Worm (Caenorhabditis elegans) whole organism, late embryonic: ENCODE results near the gene VM106R.1.
A peak's percentile ranks its signal among the peaks of the same experiment; 100 is the strongest.

ENCODE experiments used
- C38D4.7 ChIP-seq: fragments of 200-800 bp; sonication (Bioruptor generic); optimal IDR thresholded peaks from 2 replicates; lab custom pipeline; 2018; ENCODE audit warnings: mild to moderate bottlenecking, missing genetic modification characterization, moderate library complexity, missing compliant biosample characterization
- F13H6.1 ChIP-seq: sonication (generic microtip); optimal IDR thresholded peaks from 2 replicates; lab custom pipeline; 2016; ENCODE audit warnings: missing genetic modification characterization, missing compliant biosample characterization
- T23F11.4 ChIP-seq: fragments of 200-800 bp; sonication (Bioruptor generic); optimal IDR thresholded peaks from 2 replicates; lab custom pipeline; 2018; ENCODE audit warnings: mild to moderate bottlenecking, missing genetic modification characterization, missing compliant biosample characterization
- ceh-2 ChIP-seq: sonication (generic microtip); optimal IDR thresholded peaks from 2 replicates; lab custom pipeline; 2016; ENCODE audit warnings: missing genotype, missing genetic modification characterization, missing compliant biosample characterization
- ceh-34 ChIP-seq: sonication (generic microtip); optimal IDR thresholded peaks from 2 replicates; lab custom pipeline; 2016; ENCODE audit warnings: mild to moderate bottlenecking, missing genetic modification characterization, missing compliant biosample characterization
- ceh-6 ChIP-seq: fragments of 200-800 bp; sonication (Bioruptor generic); optimal IDR thresholded peaks from 2 replicates; lab custom pipeline; 2018; ENCODE audit warnings: mild to moderate bottlenecking, missing genetic modification characterization, missing compliant biosample characterization
- ceh-9 ChIP-seq: sonication (generic microtip); optimal IDR thresholded peaks from 2 replicates; lab custom pipeline; 2016; ENCODE audit warnings: mild to moderate bottlenecking, missing genetic modification characterization, inconsistent platforms, missing compliant biosample characterization
- che-1 ChIP-seq: sonication (generic microtip); optimal IDR thresholded peaks from 2 replicates; lab custom pipeline; 2016; ENCODE audit warnings: mild to moderate bottlenecking, missing genetic modification characterization, missing compliant biosample characterization
- dmd-4 ChIP-seq: sonication (generic microtip); optimal IDR thresholded peaks from 2 replicates; lab custom pipeline; 2016; ENCODE audit warnings: borderline replicate concordance, missing genetic modification characterization, missing compliant biosample characterization
- elt-2 ChIP-seq: sonication (generic microtip); optimal IDR thresholded peaks from 2 replicates; lab custom pipeline; 2016; ENCODE audit warnings: missing genetic modification reagents, missing genetic modification characterization, missing compliant biosample characterization
- eyg-1 ChIP-seq: sonication (generic microtip); optimal IDR thresholded peaks from 2 replicates; lab custom pipeline; 2016; ENCODE audit warnings: missing genotype, missing genetic modification characterization, missing compliant biosample characterization
- fkh-10 ChIP-seq: fragments of 150-350 bp; optimal IDR thresholded peaks from 2 replicates; lab custom pipeline; 2014; ENCODE audit warnings: missing biosample characterization, missing genetic modification reagents, missing genetic modification characterization
- fkh-6 ChIP-seq: sonication (generic microtip); optimal IDR thresholded peaks from 2 replicates; lab custom pipeline; 2016; ENCODE audit warnings: missing genetic modification characterization, missing compliant biosample characterization
- gmeb-2 ChIP-seq: sonication (generic microtip); optimal IDR thresholded peaks from 2 replicates; lab custom pipeline; 2016; ENCODE audit warnings: missing genetic modification characterization, inconsistent platforms, missing compliant biosample characterization
- hlh-13 ChIP-seq: fragments of 200-800 bp; sonication (Bioruptor generic); optimal IDR thresholded peaks from 2 replicates; lab custom pipeline; 2018; ENCODE audit warnings: mild to moderate bottlenecking, missing genetic modification characterization, missing compliant biosample characterization
- hlh-30 ChIP-seq: sonication (generic microtip); optimal IDR thresholded peaks from 2 replicates; lab custom pipeline; 2017; ENCODE audit warnings: antibody characterized with exemption, missing genetic modification characterization, missing compliant biosample characterization; ENCODE audit not compliant: insufficient read depth
- hlh-8 ChIP-seq: sonication (generic microtip); optimal IDR thresholded peaks from 2 replicates; lab custom pipeline; 2016; ENCODE audit warnings: missing genotype, missing genetic modification characterization, missing compliant biosample characterization
- lim-6 ChIP-seq: sonication (generic microtip); optimal IDR thresholded peaks from 2 replicates; lab custom pipeline; 2016; ENCODE audit warnings: missing genetic modification characterization, missing compliant biosample characterization
- madf-2 ChIP-seq: sonication (generic microtip); optimal IDR thresholded peaks from 2 replicates; lab custom pipeline; 2017; ENCODE audit warnings: missing genetic modification characterization, missing compliant biosample characterization
- nfya-1 ChIP-seq: sonication (generic microtip); optimal IDR thresholded peaks from 2 replicates; lab custom pipeline; 2017; ENCODE audit warnings: missing genetic modification characterization, mild to moderate bottlenecking, missing compliant biosample characterization, antibody characterized with exemption, moderate library complexity
- nhr-232 ChIP-seq: sonication (generic microtip); optimal IDR thresholded peaks from 2 replicates; lab custom pipeline; 2016; ENCODE audit warnings: missing genetic modification characterization, missing compliant biosample characterization
- npax-4 ChIP-seq: sonication (generic microtip); optimal IDR thresholded peaks from 2 replicates; lab custom pipeline; 2016; ENCODE audit warnings: missing genetic modification characterization, missing compliant biosample characterization
- rnt-1 ChIP-seq: sonication (generic microtip); optimal IDR thresholded peaks from 2 replicates; lab custom pipeline; 2016; ENCODE audit warnings: missing genetic modification characterization, missing compliant biosample characterization
- sox-4 ChIP-seq: sonication (generic microtip); optimal IDR thresholded peaks from 2 replicates; lab custom pipeline; 2017; ENCODE audit warnings: mild to moderate bottlenecking, missing genetic modification characterization, inconsistent platforms, missing compliant biosample characterization
- syd-9 ChIP-seq: sonication (generic microtip); optimal IDR thresholded peaks from 2 replicates; lab custom pipeline; 2016; ENCODE audit warnings: mild to moderate bottlenecking, missing genetic modification characterization, moderate library complexity, missing compliant biosample characterization
- tbx-2 ChIP-seq: sonication (generic microtip); optimal IDR thresholded peaks from 2 replicates; lab custom pipeline; 2016; ENCODE audit warnings: missing genetic modification characterization, missing compliant biosample characterization
- tbx-7 ChIP-seq: sonication (generic microtip); optimal IDR thresholded peaks from 2 replicates; lab custom pipeline; 2016; ENCODE audit warnings: missing genotype, missing genetic modification characterization, missing compliant biosample characterization
- ttx-3 ChIP-seq: sonication (generic microtip); optimal IDR thresholded peaks from 2 replicates; lab custom pipeline; 2016; ENCODE audit warnings: missing genetic modification reagents, missing genetic modification characterization, missing compliant biosample characterization
- unc-55 ChIP-seq: sonication (generic microtip); optimal IDR thresholded peaks from 2 replicates; lab custom pipeline; 2017; ENCODE audit warnings: missing biosample characterization, missing genetic modification reagents, missing genetic modification characterization
- unc-86 ChIP-seq: sonication (generic microtip); optimal IDR thresholded peaks from 2 replicates; lab custom pipeline; 2016; ENCODE audit warnings: missing genetic modification characterization, missing compliant biosample characterization
- zip-5 ChIP-seq: sonication (generic microtip); optimal IDR thresholded peaks from 2 replicates; lab custom pipeline; 2016; ENCODE audit warnings: missing genetic modification characterization, missing compliant biosample characterization

Gene VM106R.1

DNA sequence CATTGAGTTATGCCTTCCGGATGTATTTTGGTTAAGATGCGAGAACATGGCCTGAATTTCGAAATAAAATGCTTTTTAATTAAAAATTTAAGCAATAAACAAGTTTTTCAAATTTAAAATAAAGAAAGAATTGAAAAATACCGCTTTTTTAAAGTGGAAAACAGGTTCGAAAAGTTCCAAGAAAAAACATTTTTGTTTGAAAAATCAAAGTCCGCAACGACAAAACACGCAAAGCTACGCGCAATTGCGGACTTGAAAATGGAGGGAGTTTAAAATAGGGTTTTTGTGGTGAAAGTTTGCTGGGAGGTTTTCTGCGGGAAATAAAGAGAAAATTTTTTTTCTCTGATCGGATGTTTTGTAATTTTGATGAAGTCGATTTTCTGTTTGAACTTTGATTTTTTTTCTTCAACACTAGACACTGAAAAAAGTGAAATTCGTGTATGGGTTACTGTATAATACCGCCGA, 30.5 kb downstream of the VM106R.1 start, which contains the start of gene npp-19 (continued):
- TF ChIP-seq fkh-6 (no peak), zip-5 (tag; lab: Kevin White, UChicago) (no peak), F13H6.1 (no peak), gmeb-2 (tag; lab: Kevin White, UChicago) (no peak), lim-6 (tag; lab: Kevin White, UChicago) (no peak), C38D4.7 (GFP tag; lab: Kevin White, UChicago) (no peak), tbx-2 (tag; lab: Kevin White, UChicago) (peak; percentile 34), ceh-6 (GFP tag; lab: Kevin White, UChicago) (no peak)

DNA sequence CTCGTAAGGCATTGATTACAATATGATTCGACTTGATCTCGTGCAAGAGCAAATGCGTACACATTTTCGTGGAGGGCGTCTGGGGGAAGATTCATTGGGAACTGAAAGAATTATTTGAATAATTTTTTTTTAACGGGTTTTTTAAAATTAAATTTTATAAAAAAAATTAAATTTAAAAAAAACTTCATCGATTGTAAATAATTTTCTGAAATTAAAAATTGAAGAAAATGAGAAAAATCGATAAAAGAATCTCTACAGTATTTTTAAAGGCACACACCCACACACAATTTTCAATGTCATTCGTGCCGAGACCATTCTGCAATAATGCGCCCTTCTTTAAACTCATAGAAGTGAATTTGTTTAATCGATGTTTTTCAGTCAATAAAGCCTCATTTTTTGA, 32.8 kb downstream of the VM106R.1 start, which contains the start of gene set-14:
Gene set-14, minus strand, starts transcription at position 101 of the 400 bp plus-strand sequence.
- no peak for TF ChIP-seq che-1 (tag; lab: Kevin White, UChicago)
- no peak for TF ChIP-seq nhr-232 (tag; lab: Kevin White, UChicago)
- TF ChIP-seq ceh-9 = no peak
- no peak for TF ChIP-seq madf-2 (tag; lab: Kevin White, UChicago)
- TF ChIP-seq ceh-34 (tag; lab: Kevin White, UChicago) = no peak
- TF ChIP-seq F13H6.1 = no peak

DNA sequence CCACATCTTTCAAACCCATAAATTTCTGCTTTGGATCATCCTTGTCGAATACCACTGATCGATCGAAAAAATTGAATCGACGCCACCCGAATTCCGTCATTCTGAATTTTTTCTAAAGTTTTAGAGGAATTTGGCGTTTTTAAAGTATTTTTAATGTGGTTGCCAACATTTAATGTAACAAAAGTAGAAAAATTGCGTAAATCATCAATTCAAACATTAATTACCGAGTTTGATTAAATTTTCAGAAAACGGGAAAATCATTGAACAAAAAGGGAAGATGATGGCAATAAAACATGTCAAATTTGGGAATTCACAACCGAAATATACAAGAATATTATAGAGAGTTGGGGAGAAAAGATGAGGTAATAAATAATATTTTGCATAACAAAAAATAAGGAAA, 35.6 kb downstream of the VM106R.1 start, which contains the start of gene vps-11:
Gene vps-11, minus strand, starts transcription at position 101 of the 400 bp plus-strand sequence.
- TF ChIP-seq elt-2 (tag; lab: Kevin White, UChicago) (no peak), fkh-10 (no peak), ceh-2 (tag; lab: Kevin White, UChicago) (no peak), hlh-30 (no peak), rnt-1 (tag; lab: Kevin White, UChicago) (no peak)

DNA sequence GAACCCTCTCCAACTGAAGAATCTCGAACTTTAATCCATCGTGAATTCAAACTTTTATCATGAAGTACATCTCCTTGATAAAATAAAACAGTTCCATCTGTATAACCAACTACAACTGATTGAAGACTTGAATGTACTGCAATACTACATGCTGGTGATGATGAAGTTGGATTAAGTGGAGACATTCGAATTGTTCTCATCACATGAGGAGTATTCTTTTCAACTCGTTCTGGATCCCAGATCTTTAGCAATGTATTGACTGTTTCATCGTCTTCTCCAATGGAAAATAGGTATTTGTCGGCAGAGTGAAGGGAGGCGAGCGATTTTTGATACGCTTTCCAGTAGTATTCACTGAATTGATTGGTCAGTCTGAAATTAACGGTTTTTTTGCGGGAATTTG, 36.4 kb downstream of the VM106R.1 start:
- TF ChIP-seq rnt-1 (tag; lab: Kevin White, UChicago) (no peak), hlh-13 (GFP tag; lab: Kevin White, UChicago) (no peak), che-1 (tag; lab: Kevin White, UChicago) (no peak), T23F11.4 (no peak), fkh-6 (no peak), syd-9 (tag; lab: Kevin White, UChicago) (no peak), tbx-7 (no peak), eyg-1 (tag; lab: Kevin White, UChicago) (no peak), npax-4 (tag; lab: Kevin White, UChicago) (no peak), F13H6.1 (no peak), nfya-1 (tag; lab: Kevin White, UChicago) (no peak), fkh-10 (no peak), unc-86 (tag; lab: Kevin White, UChicago) (no peak), hlh-8 (tag; lab: Kevin White, UChicago) (no peak), ttx-3 (tag; lab: Kevin White, UChicago) (no peak), unc-55 (GFP tag; lab: Kevin White, UChicago) (no peak)

DNA sequence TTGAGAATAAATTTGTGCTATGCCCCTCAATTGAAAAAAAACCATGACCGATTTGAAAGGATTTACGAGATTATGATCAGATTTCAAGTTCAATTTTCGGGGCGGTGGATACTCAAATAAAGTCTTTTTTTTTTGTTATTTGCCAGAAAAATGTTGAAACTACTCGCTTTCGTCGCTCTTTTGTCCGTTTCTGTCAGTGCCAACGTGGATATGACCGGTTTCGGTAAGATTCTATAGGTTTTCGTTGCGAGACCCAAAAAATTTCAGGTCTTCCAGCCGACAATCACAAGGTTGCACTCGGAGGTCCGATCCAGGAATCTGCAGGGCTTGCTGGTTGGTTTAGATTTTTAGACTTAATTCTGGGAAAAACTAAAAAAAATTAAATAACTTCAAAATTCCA, 41.7 kb downstream of the VM106R.1 start, which contains the start of gene tag-209:
Gene tag-209, plus strand, starts transcription at position 73 of the 400 bp plus-strand sequence.
- TF ChIP-seq sox-4 (tag; lab: Kevin White, UChicago) = no peak
- TF ChIP-seq hlh-13 (GFP tag; lab: Kevin White, UChicago) = no peak
- TF ChIP-seq unc-86 (tag; lab: Kevin White, UChicago) = no peak
- no peak for TF ChIP-seq dmd-4
- no peak for TF ChIP-seq npax-4 (tag; lab: Kevin White, UChicago)
- TF ChIP-seq tbx-2 (tag; lab: Kevin White, UChicago) = no peak
- TF ChIP-seq, all 69 proteins: peak for 0
